Fruit fly (Drosophila melanogaster) Kc167 (cell line): ENCODE data around the gene Ntl.

Source experiments
- Myc ChIP-seq: fragments of >200 bp; optimal IDR thresholded peaks from 2 replicates; lab custom pipeline; 2017; ENCODE audit warnings: missing external identifiers
- Sin3A ChIP-seq: fragments of >200 bp; optimal IDR thresholded peaks from 2 replicates; lab custom pipeline; 2018; ENCODE audit warnings: missing external identifiers
- h ChIP-seq: fragments of >200 bp; optimal IDR thresholded peaks from 3 replicates; lab custom pipeline; 2018; ENCODE audit warnings: missing external identifiers
- insv ChIP-seq: fragments of >200 bp; optimal IDR thresholded peaks from 3 replicates; lab custom pipeline; 2018; ENCODE audit warnings: missing external identifiers
- psq ChIP-seq: fragments of >200 bp; optimal IDR thresholded peaks from 2 replicates; lab custom pipeline; 2017; ENCODE audit warnings: missing external identifiers
- ttk ChIP-seq: sonication (Bioruptor generic); optimal IDR thresholded peaks from 2 replicates; lab custom pipeline; 2017; ENCODE audit warnings: missing external identifiers

Ntl gene

dm6 chr2L:7741437-7741836 is 30.8 kb downstream of the Ntl start, which contains the start of gene Acp1:
TSS of gene Acp1 (minus strand) at chr2L:7741537.
- no peak for TF ChIP-seq insv
- TF ChIP-seq h (lab: Kevin White, UChicago) = no peak
- no peak for TF ChIP-seq Sin3A
- TF ChIP-seq ttk (lab: Kevin White, UChicago) = no peak
- no peak for TF ChIP-seq psq (lab: Kevin White, UChicago)
- no peak for TF ChIP-seq Myc (lab: Kevin White, UChicago)

dm6 chr2L:7744208-7744607 is 33.5 kb downstream of the Ntl start:
- TF ChIP-seq Sin3A = no peak
- no peak for TF ChIP-seq h (lab: Kevin White, UChicago)
- no peak for TF ChIP-seq Myc (lab: Kevin White, UChicago)
- no peak for TF ChIP-seq ttk (lab: Kevin White, UChicago)
- no peak for TF ChIP-seq psq (lab: Kevin White, UChicago)
- no peak for TF ChIP-seq insv

dm6 chr2L:7744739-7745138 is 34.1 kb downstream of the Ntl start, which contains the start of gene CG7214:
TSS of gene CG7214 (minus strand) at chr2L:7744839.
- TF ChIP-seq ttk (lab: Kevin White, UChicago) = no peak
- TF ChIP-seq Myc (lab: Kevin White, UChicago) = no peak
- TF ChIP-seq psq (lab: Kevin White, UChicago) = no peak
- TF ChIP-seq insv = no peak
- no peak for TF ChIP-seq h (lab: Kevin White, UChicago)
- no peak for TF ChIP-seq Sin3A

- TF ChIP-seq Sin3A = no peak
- no peak for TF ChIP-seq ttk (lab: Kevin White, UChicago)
- no peak for TF ChIP-seq insv
- no peak for TF ChIP-seq psq (lab: Kevin White, UChicago)
- TF ChIP-seq h (lab: Kevin White, UChicago) = no peak
- TF ChIP-seq Myc (lab: Kevin White, UChicago) = no peak
These were observed 36.3 kb downstream of the Ntl start, which contains the start of gene ATPsynGL for dm6 chr2L:7746975-7747374. TSS of gene ATPsynGL (plus strand) at chr2L:7747275.

dm6 chr2L:7750631-7751161 is 40.0 kb downstream of the Ntl start:
- TF ChIP-seq ttk (lab: Kevin White, UChicago) (no peak), Myc (lab: Kevin White, UChicago) (no peak), h (lab: Kevin White, UChicago) (no peak), psq (lab: Kevin White, UChicago) (no peak), insv (no peak), Sin3A (no peak)

- TF ChIP-seq psq (lab: Kevin White, UChicago) (no peak), insv (no peak), Myc (lab: Kevin White, UChicago) (no peak), ttk (lab: Kevin White, UChicago) (no peak)
These were observed 42.4 kb downstream of the Ntl start, which contains the start of gene CG7203 for dm6 chr2L:7753086-7753485. TSS of gene CG7203 (minus strand) at chr2L:7753186.

- no peak for TF ChIP-seq Myc (lab: Kevin White, UChicago)
- TF ChIP-seq h (lab: Kevin White, UChicago) = no peak
- no peak for TF ChIP-seq ttk (lab: Kevin White, UChicago)
- TF ChIP-seq insv = no peak
- TF ChIP-seq Sin3A = no peak
- no peak for TF ChIP-seq psq (lab: Kevin White, UChicago)
These were observed 43.2 kb downstream of the Ntl start, which contains the start of gene CG46025 for dm6 chr2L:7753874-7754273. TSS of gene CG46025 (plus strand) at chr2L:7754174.

- no peak for TF ChIP-seq Myc (lab: Kevin White, UChicago)
- TF ChIP-seq insv = no peak
- TF ChIP-seq Sin3A = no peak
- TF ChIP-seq ttk (lab: Kevin White, UChicago) = no peak
- no peak for TF ChIP-seq h (lab: Kevin White, UChicago)
- TF ChIP-seq psq (lab: Kevin White, UChicago) = no peak
These were observed 43.9 kb downstream of the Ntl start for dm6 chr2L:7754539-7754938.

- TF ChIP-seq Sin3A = no peak
- TF ChIP-seq insv = no peak
- no peak for TF ChIP-seq ttk (lab: Kevin White, UChicago)
- TF ChIP-seq h (lab: Kevin White, UChicago) = no peak
- TF ChIP-seq Myc (lab: Kevin White, UChicago) = no peak
These were observed 46.2 kb downstream of the Ntl start for dm6 chr2L:7756835-7757234.
